Fruit fly (Drosophila melanogaster) whole organism, embryonic: ENCODE results near the gene holn1.
A peak's percentile ranks its signal among the peaks of the same experiment; 100 is the strongest.

ENCODE experiments used
- B-H1 ChIP-seq: fragments of 200-800 bp; sonication (Bioruptor generic); IDR thresholded peaks from 3 replicates; pipeline ENCODE4 v1.3.6; 2022; ENCODE audit warnings: missing biosample characterization, missing genetic modification characterization
- C15 ChIP-seq: fragments of 200-800 bp; sonication (Bioruptor generic); IDR thresholded peaks from 3 replicates; pipeline ENCODE4 v1.3.6; 2022; ENCODE audit warnings: missing biosample characterization, missing genetic modification characterization
- CG1024 ChIP-seq: fragments of 200-800 bp; sonication (Bioruptor generic); IDR thresholded peaks from 2 replicates; pipeline ENCODE4 v1.3.6; 2022; ENCODE audit warnings: missing biosample characterization, missing genetic modification characterization
- CG10267 ChIP-seq: fragments of 200-800 bp; sonication (Bioruptor generic); optimal IDR thresholded peaks from 2 replicates; lab custom pipeline; 2018; ENCODE audit warnings: missing biosample characterization, mild to moderate bottlenecking, missing genetic modification characterization, moderate library complexity
- CG10366 ChIP-seq: fragments of 200-800 bp; sonication (Bioruptor generic); IDR thresholded peaks from 2 replicates; pipeline ENCODE4 v1.3.6; 2022; ENCODE audit warnings: missing biosample characterization, missing genetic modification characterization
- CG10462 ChIP-seq: fragments of 200-800 bp; sonication (Bioruptor generic); optimal IDR thresholded peaks from 2 replicates; lab custom pipeline; 2016; ENCODE audit warnings: missing biosample characterization, missing genetic modification characterization
- CG10979 ChIP-seq: fragments of 200-800 bp; sonication (Bioruptor generic); optimal IDR thresholded peaks from 2 replicates; lab custom pipeline; 2018; ENCODE audit warnings: missing biosample characterization, mild to moderate bottlenecking, missing genetic modification characterization, moderate library complexity
- CG11085 ChIP-seq: fragments of 200-800 bp; sonication (Bioruptor generic); IDR thresholded peaks from 2 replicates; pipeline ENCODE4 v1.3.6; 2022; ENCODE audit warnings: missing biosample characterization, missing genetic modification characterization
- CG12071 ChIP-seq: fragments of 200-800 bp; sonication (Bioruptor generic); optimal IDR thresholded peaks from 3 replicates; lab custom pipeline; 2018; ENCODE audit warnings: missing biosample characterization, mild to moderate bottlenecking, missing genetic modification characterization
- CG12236 ChIP-seq: fragments of 200-800 bp; sonication (Bioruptor generic); optimal IDR thresholded peaks from 2 replicates; lab custom pipeline; 2016; ENCODE audit warnings: missing biosample characterization, missing genetic modification characterization
- CG14014 ChIP-seq: fragments of 200-800 bp; sonication (Bioruptor generic); IDR thresholded peaks from 2 replicates; pipeline ENCODE4 v1.3.6; 2022; ENCODE audit warnings: missing biosample characterization, missing genetic modification characterization
- CG14860 ChIP-seq: fragments of 200-800 bp; sonication (Bioruptor generic); IDR thresholded peaks from 3 replicates; pipeline ENCODE4 v1.3.6; 2022; ENCODE audit warnings: missing biosample characterization, missing genetic modification characterization; ENCODE audit not compliant: partially characterized antibody
- CG18764 ChIP-seq: fragments of 200-800 bp; sonication (Bioruptor generic); optimal IDR thresholded peaks from 3 replicates; lab custom pipeline; 2016; ENCODE audit warnings: missing biosample characterization, missing genetic modification characterization
- CG30403 ChIP-seq: fragments of 200-800 bp; sonication (Bioruptor generic); optimal IDR thresholded peaks from 3 replicates; lab custom pipeline; 2016; ENCODE audit warnings: missing biosample characterization, missing genetic modification characterization
- CG32767 ChIP-seq: fragments of 200-800 bp; sonication (Bioruptor generic); IDR thresholded peaks from 2 replicates; pipeline ENCODE4 v1.3.6; 2022; ENCODE audit warnings: missing biosample characterization, missing genetic modification characterization
- CG3995 ChIP-seq: fragments of 200-800 bp; sonication (Bioruptor generic); optimal IDR thresholded peaks from 3 replicates; lab custom pipeline; 2016; ENCODE audit warnings: missing biosample characterization, missing genetic modification characterization
- CG4730 ChIP-seq: fragments of 200-800 bp; sonication (Bioruptor generic); IDR thresholded peaks from 2 replicates; pipeline ENCODE4 v1.3.6; 2022; ENCODE audit warnings: missing biosample characterization, missing genetic modification characterization
- CG6791 ChIP-seq: fragments of 200-800 bp; sonication (Bioruptor generic); IDR thresholded peaks from 3 replicates; pipeline ENCODE4 v1.3.6; 2022; ENCODE audit warnings: missing biosample characterization, missing genetic modification characterization; ENCODE audit not compliant: partially characterized antibody
- CG8765 ChIP-seq: fragments of 200-800 bp; sonication (Bioruptor generic); IDR thresholded peaks from 2 replicates; pipeline ENCODE4 v1.3.6; 2022; ENCODE audit warnings: missing biosample characterization, missing genetic modification characterization
- CrebB ChIP-seq: fragments of 200-800 bp; sonication (Bioruptor generic); optimal IDR thresholded peaks from 3 replicates; lab custom pipeline; 2018; ENCODE audit warnings: missing biosample characterization, mild to moderate bottlenecking, missing genetic modification characterization
- D19A ChIP-seq: fragments of 200-800 bp; optimal IDR thresholded peaks from 3 replicates; lab custom pipeline; 2019; ENCODE audit warnings: missing biosample characterization, mild to moderate bottlenecking, missing genetic modification characterization, moderate library complexity
- Dip2 ChIP-seq: fragments of 200-800 bp; sonication (Bioruptor generic); IDR thresholded peaks from 2 replicates; pipeline ENCODE4 v1.3.6; 2022; ENCODE audit warnings: missing biosample characterization, missing genetic modification characterization
- Fer2 ChIP-seq: fragments of 200-800 bp; sonication (Bioruptor generic); optimal IDR thresholded peaks from 2 replicates; lab custom pipeline; 2018; ENCODE audit warnings: missing biosample characterization, mild to moderate bottlenecking, missing genetic modification characterization, moderate library complexity
- GATAe ChIP-seq: fragments of 200-800 bp; sonication (Bioruptor generic); conservative IDR thresholded peaks from 2 replicates; pipeline ENCODE4 v1.3.6; 2022; ENCODE audit warnings: missing biosample characterization, missing genetic modification characterization
- H2.0 ChIP-seq: fragments of 200-800 bp; sonication (Bioruptor generic); IDR thresholded peaks from 2 replicates; pipeline ENCODE4 v1.3.6; 2022; ENCODE audit warnings: missing biosample characterization, missing genetic modification characterization
- Hey ChIP-seq: fragments of 200-800 bp; sonication (Bioruptor generic); optimal IDR thresholded peaks from 3 replicates; lab custom pipeline; 2018; ENCODE audit warnings: missing biosample characterization, mild to moderate bottlenecking, missing genetic modification characterization
- Hmr ChIP-seq: fragments of 200-800 bp; sonication (Bioruptor generic); optimal IDR thresholded peaks from 3 replicates; lab custom pipeline; 2017; ENCODE audit warnings: mild to moderate bottlenecking, missing biosample characterization, missing genetic modification reagents, missing genetic modification characterization
- Max ChIP-seq: fragments of 200-800 bp; sonication (Bioruptor generic); optimal IDR thresholded peaks from 2 replicates; lab custom pipeline; 2016; ENCODE audit warnings: missing biosample characterization, mild to moderate bottlenecking, missing genetic modification characterization
- Meics ChIP-seq: fragments of 200-800 bp; sonication (Bioruptor generic); optimal IDR thresholded peaks from 2 replicates; lab custom pipeline; 2017; ENCODE audit warnings: missing biosample characterization, mild to moderate bottlenecking, missing genetic modification characterization
- Oaz ChIP-seq: fragments of 200-800 bp; sonication (Bioruptor generic); IDR thresholded peaks from 2 replicates; pipeline ENCODE4 v1.3.6; 2022; ENCODE audit warnings: missing biosample characterization, missing genetic modification characterization
- Rfx ChIP-seq: fragments of 200-800 bp; sonication (Bioruptor generic); IDR thresholded peaks from 2 replicates; pipeline ENCODE4 v1.3.6; 2022; ENCODE audit warnings: missing biosample characterization, missing genetic modification characterization
- Sin3A ChIP-seq: fragments of >200 bp; optimal IDR thresholded peaks from 2 replicates; lab custom pipeline; 2018
- Sox102F ChIP-seq: fragments of 200-800 bp; sonication (Bioruptor generic); optimal IDR thresholded peaks from 2 replicates; lab custom pipeline; 2018; ENCODE audit warnings: missing biosample characterization, mild to moderate bottlenecking, missing genetic modification characterization, moderate library complexity
- Sry-β ChIP-seq: fragments of 200-800 bp; sonication (Bioruptor generic); optimal IDR thresholded peaks from 2 replicates; lab custom pipeline; 2018; ENCODE audit warnings: missing biosample characterization, mild to moderate bottlenecking, missing genetic modification characterization, moderate library complexity
- TFAM ChIP-seq: fragments of 200-800 bp; sonication (Bioruptor generic); optimal IDR thresholded peaks from 2 replicates; lab custom pipeline; 2017; ENCODE audit warnings: missing biosample characterization, missing genetic modification characterization, inconsistent platforms
- Tbp ChIP-seq: fragments of >200 bp; optimal IDR thresholded peaks from 2 replicates; lab custom pipeline; 2018; ENCODE audit warnings: missing biosample characterization, missing genetic modification characterization
- ap ChIP-seq: fragments of 200-800 bp; sonication (Bioruptor generic); IDR thresholded peaks from 2 replicates; pipeline ENCODE4 v1.3.6; 2022; ENCODE audit warnings: missing biosample characterization, missing genetic modification characterization
- ash1 ChIP-seq: fragments of 200-800 bp; sonication (Bioruptor generic); optimal IDR thresholded peaks from 2 replicates; lab custom pipeline; 2018; ENCODE audit warnings: missing biosample characterization, mild to moderate bottlenecking, missing genetic modification characterization
- ci ChIP-seq: fragments of 200-800 bp; sonication (Bioruptor generic); IDR thresholded peaks from 3 replicates; pipeline ENCODE4 v1.3.6; 2022; ENCODE audit warnings: missing biosample characterization, missing genetic modification characterization
- dmrt11E ChIP-seq: fragments of 200-800 bp; sonication (Bioruptor generic); optimal IDR thresholded peaks from 3 replicates; lab custom pipeline; 2018; ENCODE audit warnings: missing biosample characterization, mild to moderate bottlenecking, missing genetic modification characterization, moderate library complexity
- exex ChIP-seq: fragments of 200-800 bp; sonication (Bioruptor generic); optimal IDR thresholded peaks from 4 replicates; lab custom pipeline; 2018; ENCODE audit warnings: missing biosample characterization, mild to moderate bottlenecking, missing genetic modification characterization, moderate library complexity
- gsb ChIP-seq: fragments of 200-800 bp; sonication (Bioruptor generic); IDR thresholded peaks from 2 replicates; pipeline ENCODE4 v1.3.6; 2022; ENCODE audit warnings: missing biosample characterization, missing genetic modification characterization
- gsb-n ChIP-seq: fragments of 200-800 bp; sonication (Bioruptor generic); optimal IDR thresholded peaks from 3 replicates; lab custom pipeline; 2018; ENCODE audit warnings: missing biosample characterization, mild to moderate bottlenecking, missing genetic modification characterization
- hth ChIP-seq: fragments of >200 bp; optimal IDR thresholded peaks from 2 replicates; lab custom pipeline; 2017; ENCODE audit warnings: inconsistent platforms
- scrt ChIP-seq: fragments of 200-800 bp; sonication (Bioruptor generic); optimal IDR thresholded peaks from 2 replicates; lab custom pipeline; 2018; ENCODE audit warnings: missing biosample characterization, mild to moderate bottlenecking, missing genetic modification characterization, moderate library complexity
- seq ChIP-seq: fragments of 200-800 bp; sonication (Bioruptor generic); IDR thresholded peaks from 2 replicates; pipeline ENCODE4 v1.3.6; 2022; ENCODE audit warnings: missing biosample characterization, missing genetic modification characterization
- sqz ChIP-seq: fragments of 200-800 bp; sonication (Bioruptor generic); optimal IDR thresholded peaks from 3 replicates; lab custom pipeline; 2018; ENCODE audit warnings: missing biosample characterization, mild to moderate bottlenecking, missing genetic modification characterization
- sr ChIP-seq: fragments of 200-800 bp; sonication (Bioruptor generic); IDR thresholded peaks from 3 replicates; pipeline ENCODE4 v1.3.6; 2022; ENCODE audit warnings: missing biosample characterization, missing genetic modification characterization
- stc ChIP-seq: fragments of 200-800 bp; sonication (Bioruptor generic); IDR thresholded peaks from 2 replicates; pipeline ENCODE4 v1.3.6; 2022; ENCODE audit warnings: missing biosample characterization, missing genetic modification characterization
- zfh1 ChIP-seq: fragments of 200-800 bp; sonication (Bioruptor generic); IDR thresholded peaks from 3 replicates; pipeline ENCODE4 v1.3.6; 2022; ENCODE audit warnings: missing biosample characterization, missing genetic modification characterization

The holn1 gene

DNA sequence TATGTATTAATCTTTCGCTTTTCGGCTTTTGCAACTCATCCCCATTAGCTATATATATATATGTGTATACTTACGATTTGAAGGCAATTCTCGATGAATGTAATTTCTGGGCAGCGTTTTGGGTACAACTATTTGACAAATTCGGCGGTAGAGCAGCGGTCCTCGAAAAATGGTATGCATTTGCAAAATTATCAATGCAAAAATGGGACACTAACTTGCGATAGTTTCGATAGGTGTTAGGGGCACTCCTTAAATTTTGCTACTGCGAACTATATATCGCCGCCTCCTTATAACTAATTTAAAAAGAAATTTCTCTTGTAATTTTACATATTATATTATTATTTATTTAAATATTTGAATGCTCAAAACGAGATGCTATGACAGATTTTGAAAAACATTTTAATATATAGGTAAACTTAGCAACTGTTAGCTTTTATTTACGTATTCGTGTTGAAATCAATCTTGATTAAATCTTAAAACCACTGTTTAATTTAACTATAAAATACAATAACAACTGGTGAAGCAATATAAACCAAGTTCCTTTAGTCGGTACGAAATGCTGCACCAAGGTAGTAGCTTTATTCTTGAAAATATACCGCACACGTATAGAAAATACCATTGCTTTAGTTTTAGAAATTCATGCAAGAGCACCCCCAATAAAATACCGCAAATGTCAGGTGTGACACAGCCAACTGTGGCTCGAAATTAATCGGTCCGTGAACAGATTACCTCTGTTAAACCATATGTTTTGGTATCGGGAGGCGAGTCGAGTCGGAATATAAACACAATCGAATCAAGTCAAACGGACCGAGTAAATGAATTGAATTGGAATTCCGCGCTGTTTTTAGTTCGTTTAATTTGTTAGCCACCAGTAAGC is 22.3 kb upstream of the holn1 start, which contains the start of the genes CG5355 and Klp31E (continued):
- peak; percentile 53 for TF ChIP-seq Rfx (GFP tag; lab: Robert Waterston, UW)
- TF ChIP-seq CG3995 (GFP tag; lab: Kevin White, UChicago), result peak; percentile 10
- TF ChIP-seq ci (GFP tag; lab: Robert Waterston, UW), result peak; percentile 59; the same call in 2 of the 3 replicates
- no peak for TF ChIP-seq sr (GFP tag; lab: Robert Waterston, UW)
- no peak for TF ChIP-seq CG12236
- peak; percentile 57; the same call in 2 of the 3 replicates for TF ChIP-seq zfh1
- 0 out of 2 replicates have a peak, but pooled peaks have one; percentile 26 for TF ChIP-seq stc (GFP tag; lab: Robert Waterston, UW)
- peak; percentile 63 for TF ChIP-seq scrt (GFP tag; lab: Kevin White, UChicago)
- TF ChIP-seq H2.0 (GFP tag; lab: Robert Waterston, UW), result peak; percentile 31
- 0 out of 3 replicates have a peak, but pooled peaks have one; percentile 45 for TF ChIP-seq B-H1 (GFP tag; lab: Robert Waterston, UW)
- no peak for TF ChIP-seq Dip2 (GFP tag; lab: Robert Waterston, UW)
- TF ChIP-seq CG10267 (tag; lab: Kevin White, UChicago), result peak; percentile 72
- no peak for TF ChIP-seq ash1 (GFP tag; lab: Kevin White, UChicago)
- no peak for TF ChIP-seq CG18764 (GFP tag; lab: Kevin White, UChicago)
- peak; percentile 72 for TF ChIP-seq CG10979
- TF ChIP-seq Hmr, result no peak
- TF ChIP-seq CG32767 (GFP tag; lab: Robert Waterston, UW), result 0 out of 2 replicates have a peak, but pooled peaks have one; percentile 25
- no peak for TF ChIP-seq C15 (GFP tag; lab: Robert Waterston, UW)
- TF ChIP-seq hth, result no peak
- TF ChIP-seq Sin3A (lab: Kevin White, UChicago), result no peak
- TF ChIP-seq TFAM (GFP tag; lab: Kevin White, UChicago), result no peak
- TF ChIP-seq Sox102F, result no peak
- peak; percentile 80 for TF ChIP-seq Meics (GFP tag; lab: Kevin White, UChicago)
- no peak for TF ChIP-seq sqz (GFP tag; lab: Kevin White, UChicago)
- TF ChIP-seq Tbp, result no peak
- no peak for TF ChIP-seq CG8765
- no peak for TF ChIP-seq CG14014 (GFP tag; lab: Robert Waterston, UW)
- no peak for TF ChIP-seq gsb (GFP tag; lab: Robert Waterston, UW)
- TF ChIP-seq gsb-n (tag; lab: Kevin White, UChicago), result no peak
- TF ChIP-seq exex (tag; lab: Kevin White, UChicago), result peak; percentile 46
- no peak for TF ChIP-seq Hey (tag; lab: Kevin White, UChicago)
- peak; percentile 24 for TF ChIP-seq CG10462 (GFP tag; lab: Kevin White, UChicago)
- peak; percentile 28 for TF ChIP-seq Max (GFP tag; lab: Kevin White, UChicago)
- no peak for TF ChIP-seq ap (GFP tag; lab: Robert Waterston, UW)
- TF ChIP-seq Oaz, result 0 out of 2 replicates have a peak, but pooled peaks have one; percentile 46
- peak; percentile 80 for TF ChIP-seq dmrt11E
- TF ChIP-seq CG1024 (GFP tag; lab: Robert Waterston, UW), result 0 out of 2 replicates have a peak, but pooled peaks have one; percentile 27
- TF ChIP-seq Fer2 (tag; lab: Kevin White, UChicago), result peak; percentile 36
- no peak for TF ChIP-seq GATAe (GFP tag; lab: Robert Waterston, UW)
- no peak for TF ChIP-seq CrebB (tag; lab: Kevin White, UChicago)
- TF ChIP-seq Sry-β, result peak; percentile 29
- no peak for TF ChIP-seq CG10366 (GFP tag; lab: Robert Waterston, UW)
- TF ChIP-seq CG6791 (GFP tag; lab: Robert Waterston, UW), result peak; percentile 57; the same call in 1 of the 3 replicates
- peak; percentile 47; the same call in 1 of the 3 replicates for TF ChIP-seq CG14860 (GFP tag; lab: Robert Waterston, UW)
- peak; percentile 79 for TF ChIP-seq CG30403 (GFP tag; lab: Kevin White, UChicago)
- no peak for TF ChIP-seq CG12071 (GFP tag; lab: Kevin White, UChicago)
- 0 out of 2 replicates have a peak, but pooled peaks have one; percentile 8 for TF ChIP-seq seq (GFP tag; lab: Robert Waterston, UW)
- no peak for TF ChIP-seq CG4730 (GFP tag; lab: Robert Waterston, UW)
- TF ChIP-seq CG11085 (GFP tag; lab: Robert Waterston, UW), result no peak
- no peak for TF ChIP-seq D19A (tag; lab: Kevin White, UChicago)
